Worm (Caenorhabditis elegans): ENCODE results near the gene Y6E2A.5.

ce11 chrV:15730459-15730858, 12.0 kb upstream of the Y6E2A.5 start, which contains the start of gene Y6E2A.10:
- TF ChIP-seq unc-62 (GFP tag; optimal IDR thresholded peaks at IDR 0.05 in 1 of 2) (no peak), unc-62 (tag; optimal IDR thresholded peaks at IDR 0.05) (no peak), mep-1 (tag; optimal IDR thresholded peaks at IDR 0.05) (no peak), nhr-111 (GFP tag; optimal IDR thresholded peaks at IDR 0.05) (no peak), saeg-2 (GFP tag; IDR thresholded peaks at IDR 0.05) (no peak), hlh-30 (tag; optimal IDR thresholded peaks at IDR 0.05; ENCODE audit: insufficient read depth) (no peak)
